Worm (Caenorhabditis elegans) whole organism, young adult: ENCODE measurements around the gene Y71H2B.8.

Experiments
- B0261.1 ChIP-seq: sonication (generic microtip); optimal IDR thresholded peaks from 2 replicates; lab custom pipeline; 2016; ENCODE audit warnings: mild to moderate bottlenecking, missing genetic modification characterization, moderate library complexity, missing compliant biosample characterization
- C06A6.2 ChIP-seq: fragments of 200-800 bp; sonication (Bioruptor generic); conservative IDR thresholded peaks from 2 replicates; pipeline ENCODE4 v1.3.6; 2022; ENCODE audit warnings: missing genetic modification characterization, missing compliant biosample characterization
- C17E4.6 ChIP-seq: fragments of 200-800 bp; sonication (Bioruptor generic); IDR thresholded peaks from 2 replicates; pipeline ENCODE4 v1.3.6; 2022; ENCODE audit warnings: missing genetic modification reagents, missing genetic modification characterization, missing compliant biosample characterization
- F10E7.11 ChIP-seq: sonication (generic microtip); optimal IDR thresholded peaks from 2 replicates; lab custom pipeline; 2017; ENCODE audit warnings: mild to moderate bottlenecking, missing genetic modification characterization, moderate library complexity, missing compliant biosample characterization
- F22D6.2 ChIP-seq: sonication (generic microtip); optimal IDR thresholded peaks from 2 replicates; lab custom pipeline; 2016; ENCODE audit warnings: mild to moderate bottlenecking, missing genetic modification characterization, missing compliant biosample characterization
- F33H1.4 ChIP-seq: fragments of 200-800 bp; sonication (Bioruptor generic); IDR thresholded peaks from 2 replicates; pipeline ENCODE4 v1.3.6; 2022; ENCODE audit warnings: missing genetic modification reagents, missing genetic modification characterization, missing compliant biosample characterization
- F49E8.2 ChIP-seq: sonication (generic microtip); optimal IDR thresholded peaks from 3 replicates; lab custom pipeline; 2017; ENCODE audit warnings: missing genetic modification characterization, mild to moderate bottlenecking, missing compliant biosample characterization, antibody characterized with exemption, moderate library complexity; ENCODE audit not compliant: insufficient read depth
- F55B11.4 ChIP-seq: sonication (generic microtip); optimal IDR thresholded peaks from 2 replicates; lab custom pipeline; 2016; ENCODE audit warnings: missing compliant biosample characterization, missing genetic modification characterization, borderline replicate concordance; ENCODE audit not compliant: insufficient read depth
- F57A8.1 ChIP-seq: fragments of 200-800 bp; sonication (Bioruptor generic); optimal IDR thresholded peaks from 2 replicates; lab custom pipeline; 2018; ENCODE audit warnings: mild to moderate bottlenecking, missing genetic modification characterization, moderate library complexity, missing compliant biosample characterization
- K12H6.12 ChIP-seq: fragments of 200-800 bp; sonication (Bioruptor generic); optimal IDR thresholded peaks from 2 replicates; lab custom pipeline; 2018; ENCODE audit warnings: mild to moderate bottlenecking, missing genetic modification characterization, missing compliant biosample characterization
- T07F8.4 ChIP-seq: sonication (generic microtip); optimal IDR thresholded peaks from 2 replicates; lab custom pipeline; 2016; ENCODE audit warnings: mild to moderate bottlenecking, missing genetic modification characterization, moderate library complexity, missing compliant biosample characterization
- Y95B8A.8 ChIP-seq: fragments of 200-800 bp; sonication (Bioruptor generic); IDR thresholded peaks from 2 replicates; pipeline ENCODE4 v1.3.6; 2022; ENCODE audit warnings: missing genetic modification reagents, missing genetic modification characterization, missing compliant biosample characterization
- athp-1 ChIP-seq: sonication (generic microtip); optimal IDR thresholded peaks from 2 replicates; lab custom pipeline; 2017; ENCODE audit warnings: mild to moderate bottlenecking, missing genetic modification characterization, missing compliant biosample characterization
- cebp-1 ChIP-seq, 2 experiments: fragments of 200-800 bp in 1 of 2; sonication (Bioruptor generic) in 1 of 2; sonication (generic microtip) in 1 of 2; IDR thresholded peaks in 1 of 2; optimal IDR thresholded peaks in 1 of 2; 2 replicates each; pipeline versions ENCODE4 v1.3.6 to Lab custom; 2017 to 2022; ENCODE audit warnings: missing compliant biosample characterization in 2 of 2, missing genetic modification characterization in 2 of 2, mild to moderate bottlenecking in 1 of 2, missing genetic modification reagents in 1 of 2, moderate library complexity in 1 of 2
- cebp-2 ChIP-seq: fragments of 200-800 bp; sonication (Bioruptor generic); IDR thresholded peaks from 2 replicates; pipeline ENCODE4 v1.3.6; 2022; ENCODE audit warnings: missing genetic modification characterization, missing compliant biosample characterization
- ceh-100 ChIP-seq: fragments of 200-800 bp; sonication (Bioruptor generic); IDR thresholded peaks from 2 replicates; pipeline ENCODE4 v1.3.6; 2022; ENCODE audit warnings: missing genetic modification reagents, missing genetic modification characterization, missing compliant biosample characterization
- ceh-27 ChIP-seq: fragments of 200-800 bp; sonication (Bioruptor generic); optimal IDR thresholded peaks from 2 replicates; lab custom pipeline; 2018; ENCODE audit warnings: mild to moderate bottlenecking, missing genetic modification characterization, moderate library complexity, missing compliant biosample characterization
- die-1 ChIP-seq: sonication (generic microtip); optimal IDR thresholded peaks from 2 replicates; lab custom pipeline; 2016; ENCODE audit warnings: missing genotype, mild to moderate bottlenecking, missing genetic modification characterization, missing compliant biosample characterization
- fkh-3 ChIP-seq: sonication (generic microtip); optimal IDR thresholded peaks from 2 replicates; lab custom pipeline; 2016; ENCODE audit warnings: mild to moderate bottlenecking, missing genetic modification characterization, missing compliant biosample characterization
- hmg-1.2 ChIP-seq: fragments of 200-800 bp; sonication (Bioruptor generic); IDR thresholded peaks from 2 replicates; pipeline ENCODE4 v1.3.6; 2022; ENCODE audit warnings: missing genetic modification reagents, missing genetic modification characterization, missing compliant biosample characterization
- hrde-1 ChIP-seq: sonication (generic microtip); optimal IDR thresholded peaks from 2 replicates; lab custom pipeline; 2016; ENCODE audit warnings: missing genetic modification characterization, mild to moderate bottlenecking, missing compliant biosample characterization, moderate library complexity, missing genotype, missing genetic modification reagents, borderline replicate concordance
- let-526 ChIP-seq: fragments of 200-800 bp; sonication (Bioruptor generic); IDR thresholded peaks from 2 replicates; pipeline ENCODE4 v1.3.6; 2022; ENCODE audit warnings: missing genetic modification reagents, missing genetic modification characterization, missing compliant biosample characterization
- let-607 ChIP-seq, 2 experiments: fragments of 200-800 bp in 1 of 2; sonication (Bioruptor generic) in 1 of 2; sonication (generic microtip) in 1 of 2; optimal IDR thresholded peaks; 2 replicates each; lab custom pipeline; 2016 to 2018; ENCODE audit warnings: mild to moderate bottlenecking in 2 of 2, missing compliant biosample characterization in 2 of 2, missing genetic modification characterization in 2 of 2, moderate library complexity in 2 of 2, missing genotype in 1 of 2
- lin-35 ChIP-seq, 3 experiments: fragments of 150-350 bp in 2 of 3; sonication (generic microtip) in 1 of 3; optimal IDR thresholded peaks; 2 replicates each; lab custom pipeline; 2014 to 2018; ENCODE audit warnings: missing biosample characterization in 3 of 3, missing genetic modification characterization in 3 of 3, missing genetic modification reagents in 3 of 3
- lin-40 ChIP-seq: sonication (generic microtip); optimal IDR thresholded peaks from 2 replicates; lab custom pipeline; 2016; ENCODE audit warnings: missing genetic modification characterization, mild to moderate bottlenecking, missing compliant biosample characterization, missing genotype, missing genetic modification reagents
- lin-54 ChIP-seq: fragments of 200-800 bp; sonication (Bioruptor generic); optimal IDR thresholded peaks from 2 replicates; lab custom pipeline; 2018; ENCODE audit warnings: mild to moderate bottlenecking, missing genetic modification characterization, missing compliant biosample characterization
- lsy-27 ChIP-seq: sonication (generic microtip); optimal IDR thresholded peaks from 2 replicates; lab custom pipeline; 2017; ENCODE audit warnings: missing genetic modification characterization, mild to moderate bottlenecking, missing compliant biosample characterization, antibody characterized with exemption, missing genotype, borderline replicate concordance; ENCODE audit not compliant: insufficient read depth
- madf-10 ChIP-seq: sonication (generic microtip); optimal IDR thresholded peaks from 2 replicates; lab custom pipeline; 2016; ENCODE audit warnings: mild to moderate bottlenecking, missing genetic modification characterization, missing compliant biosample characterization
- madf-6 ChIP-seq: fragments of 200-800 bp; sonication (Bioruptor generic); IDR thresholded peaks from 2 replicates; pipeline ENCODE4 v1.3.6; 2022; ENCODE audit warnings: missing genetic modification reagents, missing genetic modification characterization, missing compliant biosample characterization
- mxl-1 ChIP-seq: sonication (generic microtip); optimal IDR thresholded peaks from 2 replicates; lab custom pipeline; 2016; ENCODE audit warnings: missing genetic modification characterization, missing compliant biosample characterization
- nfyb-1 ChIP-seq: fragments of 200-800 bp; sonication (Bioruptor generic); IDR thresholded peaks from 2 replicates; pipeline ENCODE4 v1.3.6; 2022; ENCODE audit warnings: missing genetic modification reagents, missing genetic modification characterization, missing compliant biosample characterization
- nhr-90 ChIP-seq: sonication (generic microtip); optimal IDR thresholded peaks from 2 replicates; lab custom pipeline; 2016; ENCODE audit warnings: missing genotype, mild to moderate bottlenecking, missing genetic modification characterization, missing compliant biosample characterization
- repo-1 ChIP-seq: sonication (generic microtip); optimal IDR thresholded peaks from 2 replicates; lab custom pipeline; 2017; ENCODE audit warnings: mild to moderate bottlenecking, missing genetic modification characterization, missing compliant biosample characterization
- snpc-1.3 ChIP-seq: sonication (generic microtip); optimal IDR thresholded peaks from 2 replicates; lab custom pipeline; 2017; ENCODE audit warnings: missing genetic modification characterization, mild to moderate bottlenecking, missing compliant biosample characterization, antibody characterized with exemption, moderate library complexity, missing genotype, missing genetic modification reagents; ENCODE audit not compliant: insufficient read depth
- sptf-2 ChIP-seq: fragments of 200-800 bp; sonication (Bioruptor generic); optimal IDR thresholded peaks from 2 replicates; lab custom pipeline; 2018; ENCODE audit warnings: mild to moderate bottlenecking, missing genetic modification characterization, missing compliant biosample characterization
- tbx-9 ChIP-seq: sonication (generic microtip); optimal IDR thresholded peaks from 2 replicates; lab custom pipeline; 2016; ENCODE audit warnings: borderline replicate concordance, missing genetic modification characterization, inconsistent platforms, missing compliant biosample characterization
- unc-130 ChIP-seq: sonication (generic microtip); optimal IDR thresholded peaks from 2 replicates; lab custom pipeline; 2016; ENCODE audit warnings: missing genetic modification reagents, missing genetic modification characterization, missing compliant biosample characterization
- unc-62 ChIP-seq: fragments of 150-350 bp; optimal IDR thresholded peaks from 2 replicates; lab custom pipeline; 2014; ENCODE audit warnings: missing biosample characterization, missing genetic modification reagents, missing genetic modification characterization
- zfh-2 ChIP-seq: fragments of 200-800 bp; sonication (Bioruptor generic); conservative IDR thresholded peaks from 2 replicates; pipeline ENCODE4 v1.3.6; 2022; ENCODE audit warnings: missing genetic modification reagents, missing genetic modification characterization, missing compliant biosample characterization
- ztf-18 ChIP-seq: sonication (generic microtip); optimal IDR thresholded peaks from 2 replicates; lab custom pipeline; 2016; ENCODE audit warnings: missing genotype, mild to moderate bottlenecking, missing genetic modification characterization, missing compliant biosample characterization
- ztf-25 ChIP-seq: fragments of 200-800 bp; sonication (Bioruptor generic); IDR thresholded peaks from 2 replicates; pipeline ENCODE4 v1.3.6; 2022; ENCODE audit warnings: missing genetic modification reagents, missing genetic modification characterization, missing compliant biosample characterization
- ztf-26 ChIP-seq: sonication (generic microtip); optimal IDR thresholded peaks from 2 replicates; lab custom pipeline; 2017; ENCODE audit warnings: missing genetic modification characterization, missing compliant biosample characterization
- ztf-6 ChIP-seq: fragments of 200-800 bp; sonication (Bioruptor generic); IDR thresholded peaks from 2 replicates; pipeline ENCODE4 v1.3.6; 2022; ENCODE audit warnings: missing genetic modification reagents, missing genetic modification characterization, missing compliant biosample characterization

Gene Y71H2B.8

DNA sequence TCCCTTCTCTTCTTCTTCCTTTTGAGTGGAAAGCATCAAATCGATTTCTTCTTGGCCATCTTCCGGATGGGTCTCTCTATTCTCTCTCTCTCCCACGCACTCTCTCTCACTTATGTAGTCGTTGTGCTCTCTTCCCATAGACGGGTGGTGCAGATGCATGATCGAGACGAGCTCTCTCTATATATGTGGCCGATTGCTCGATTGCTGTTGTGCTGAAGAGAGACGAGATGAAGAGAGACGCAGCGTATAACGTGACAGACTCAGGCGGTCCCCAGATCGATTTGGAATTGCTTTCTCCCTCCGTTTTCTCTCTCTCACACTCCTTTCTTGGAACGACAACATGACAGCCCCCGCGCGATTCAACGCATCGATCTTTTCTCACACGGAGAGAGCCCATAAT lies 46.4 kb upstream of the Y71H2B.8 start:
- TF ChIP-seq T07F8.4 (tag; lab: Kevin White, UChicago) (no peak), nhr-90 (no peak), F57A8.1 (GFP tag; lab: Kevin White, UChicago) (no peak), let-526 (GFP tag; lab: Robert Waterston, UW) (no peak), ztf-18 (tag; lab: Kevin White, UChicago) (no peak), athp-1 (tag; lab: Kevin White, UChicago) (no peak), repo-1 (tag; lab: Kevin White, UChicago) (no peak), mxl-1 (tag; lab: Kevin White, UChicago) (no peak), F33H1.4 (GFP tag; lab: Robert Waterston, UW) (no peak), C06A6.2 (GFP tag; lab: Robert Waterston, UW) (no peak), hmg-1.2 (GFP tag; lab: Robert Waterston, UW) (peak; percentile 22; the same call in 1 of the 2 replicates), ceh-100 (no peak), C17E4.6 (no peak), hrde-1 (no peak), ceh-27 (peak; percentile 4), ztf-6 (GFP tag; lab: Robert Waterston, UW) (no peak), Y95B8A.8 (GFP tag; lab: Robert Waterston, UW) (no peak), F55B11.4 (no peak), ztf-26 (tag; lab: Kevin White, UChicago) (no peak), B0261.1 (tag; lab: Kevin White, UChicago) (no peak), madf-10 (tag; lab: Kevin White, UChicago) (peak; percentile 37), let-607 (tag; optimal IDR thresholded peaks at IDR 0.05; lab: Kevin White, UChicago) (no peak), lin-54 (GFP tag; lab: Kevin White, UChicago) (no peak), ztf-25 (GFP tag; lab: Robert Waterston, UW) (no peak), K12H6.12 (peak; percentile 13), F49E8.2 (tag; lab: Kevin White, UChicago) (no peak), unc-62 (no peak), F22D6.2 (tag; lab: Kevin White, UChicago) (no peak), snpc-1.3 (tag; lab: Kevin White, UChicago) (no peak), madf-6 (GFP tag; lab: Robert Waterston, UW) (no peak), tbx-9 (tag; lab: Kevin White, UChicago) (no peak), lin-35 (GFP tag; optimal IDR thresholded peaks at IDR 0.05; lab: Kevin White, UChicago) (peak in 1 of 3 experiments; percentile 9), F10E7.11 (tag; lab: Kevin White, UChicago) (no peak), lsy-27 (tag; lab: Kevin White, UChicago) (no peak), cebp-2 (GFP tag; lab: Robert Waterston, UW) (no peak), cebp-1 (GFP tag; IDR thresholded peaks at IDR 0.05; lab: Robert Waterston, UW) (no peak), cebp-1 (tag; optimal IDR thresholded peaks at IDR 0.05; lab: Kevin White, UChicago) (peak; percentile 23), lin-40 (tag; lab: Kevin White, UChicago) (peak; percentile 32), unc-130 (GFP tag; lab: Kevin White, UChicago) (no peak), nfyb-1 (GFP tag; lab: Robert Waterston, UW) (0 out of 2 replicates have a peak, but pooled peaks have one; percentile 38), fkh-3 (tag; lab: Kevin White, UChicago) (no peak), zfh-2 (GFP tag; lab: Robert Waterston, UW) (peak; percentile 71), sptf-2 (GFP tag; lab: Kevin White, UChicago) (no peak), die-1 (no peak)
